Worm (Caenorhabditis elegans) whole organism, mixed stage, embryonic: ENCODE results near the gene Y49A3A.3.

Experiments
- M03D4.4 ChIP-seq: sonication (generic microtip); optimal IDR thresholded peaks from 2 replicates; lab custom pipeline; 2017; ENCODE audit warnings: mild to moderate bottlenecking, missing genetic modification characterization, missing compliant biosample characterization
- bed-3 ChIP-seq: fragments of 200-800 bp; sonication (Bioruptor generic); optimal IDR thresholded peaks from 3 replicates; lab custom pipeline; 2018; ENCODE audit warnings: mild to moderate bottlenecking, missing genetic modification characterization, moderate library complexity, missing compliant biosample characterization
- blmp-1 ChIP-seq: fragments of 150-350 bp; optimal IDR thresholded peaks from 2 replicates; lab custom pipeline; 2014; ENCODE audit warnings: missing biosample characterization, missing genetic modification characterization
- ceh-39 ChIP-seq: fragments of 150-350 bp; optimal IDR thresholded peaks from 2 replicates; lab custom pipeline; 2014; ENCODE audit warnings: missing biosample characterization, missing genetic modification characterization
- ceh-43 ChIP-seq: fragments of 200-800 bp; sonication (Bioruptor generic); optimal IDR thresholded peaks from 2 replicates; lab custom pipeline; 2018; ENCODE audit warnings: mild to moderate bottlenecking, missing genetic modification characterization, moderate library complexity, missing compliant biosample characterization
- ceh-83 ChIP-seq: fragments of 200-800 bp; sonication (Bioruptor generic); optimal IDR thresholded peaks from 2 replicates; lab custom pipeline; 2018; ENCODE audit warnings: mild to moderate bottlenecking, missing genetic modification characterization, missing compliant biosample characterization
- ces-1 ChIP-seq: fragments of 150-350 bp; optimal IDR thresholded peaks from 2 replicates; lab custom pipeline; 2014; ENCODE audit warnings: missing biosample characterization, missing genetic modification reagents, missing genetic modification characterization
- elt-1 ChIP-seq: sonication (generic microtip); optimal IDR thresholded peaks from 2 replicates; lab custom pipeline; 2017; ENCODE audit warnings: missing genetic modification characterization, mild to moderate bottlenecking, missing compliant biosample characterization, antibody characterized with exemption, moderate library complexity, borderline replicate concordance; ENCODE audit not compliant: insufficient read depth
- elt-3 ChIP-seq: fragments of 150-350 bp; optimal IDR thresholded peaks from 2 replicates; lab custom pipeline; 2014; ENCODE audit warnings: missing biosample characterization, missing genetic modification characterization
- flh-1 ChIP-seq: fragments of 200-800 bp; sonication (Bioruptor generic); optimal IDR thresholded peaks from 2 replicates; lab custom pipeline; 2018; ENCODE audit warnings: mild to moderate bottlenecking, missing genetic modification characterization, moderate library complexity, missing compliant biosample characterization
- hlh-1 ChIP-seq: fragments of 150-350 bp; optimal IDR thresholded peaks from 2 replicates; lab custom pipeline; 2014; ENCODE audit warnings: missing biosample characterization, missing genetic modification reagents, missing genetic modification characterization
- lin-13 ChIP-seq: fragments of 150-350 bp; optimal IDR thresholded peaks from 2 replicates; lab custom pipeline; 2014; ENCODE audit warnings: missing biosample characterization, missing genetic modification characterization
- lin-32 ChIP-seq: fragments of 200-800 bp; sonication (Bioruptor generic); optimal IDR thresholded peaks from 2 replicates; lab custom pipeline; 2018; ENCODE audit warnings: mild to moderate bottlenecking, missing genetic modification characterization, missing compliant biosample characterization
- lsy-2 ChIP-seq: fragments of 150-350 bp; optimal IDR thresholded peaks from 2 replicates; lab custom pipeline; 2014; ENCODE audit warnings: missing biosample characterization, missing genetic modification characterization
- mab-5 ChIP-seq: fragments of 150-350 bp; optimal IDR thresholded peaks from 2 replicates; lab custom pipeline; 2014; ENCODE audit warnings: missing biosample characterization, missing genetic modification characterization
- mep-1 ChIP-seq: fragments of 150-350 bp; optimal IDR thresholded peaks from 2 replicates; lab custom pipeline; 2017; ENCODE audit warnings: missing biosample characterization, missing genetic modification reagents, missing genetic modification characterization, inconsistent platforms
- mls-2 ChIP-seq: sonication (generic microtip); optimal IDR thresholded peaks from 2 replicates; lab custom pipeline; 2016; ENCODE audit warnings: mild to moderate bottlenecking, missing genetic modification characterization, moderate library complexity, missing compliant biosample characterization
- nhr-12 ChIP-seq: fragments of 150-350 bp; optimal IDR thresholded peaks from 2 replicates; lab custom pipeline; 2014; ENCODE audit warnings: missing biosample characterization, missing genetic modification characterization
- nhr-237 ChIP-seq: fragments of 150-350 bp; optimal IDR thresholded peaks from 2 replicates; lab custom pipeline; 2014; ENCODE audit warnings: missing biosample characterization, missing genetic modification characterization
- nhr-28 ChIP-seq: fragments of 150-350 bp; optimal IDR thresholded peaks from 2 replicates; lab custom pipeline; 2014; ENCODE audit warnings: missing biosample characterization, missing genetic modification characterization
- nhr-76 ChIP-seq: sonication (generic microtip); optimal IDR thresholded peaks from 2 replicates; lab custom pipeline; 2017; ENCODE audit warnings: missing biosample characterization, missing genetic modification characterization
- pha-4 ChIP-seq: fragments of 150-350 bp; optimal IDR thresholded peaks from 2 replicates; lab custom pipeline; 2018; ENCODE audit warnings: missing biosample characterization, missing genetic modification reagents, missing genetic modification characterization
- sem-2 ChIP-seq: fragments of 200-800 bp; sonication (Bioruptor generic); optimal IDR thresholded peaks from 2 replicates; lab custom pipeline; 2018; ENCODE audit warnings: mild to moderate bottlenecking, missing genetic modification characterization, missing compliant biosample characterization
- snpc-4 ChIP-seq: fragments of 150-350 bp; optimal IDR thresholded peaks from 2 replicates; lab custom pipeline; 2014; ENCODE audit warnings: missing biosample characterization, missing genetic modification characterization
- sptf-1 ChIP-seq: sonication (generic microtip); optimal IDR thresholded peaks from 2 replicates; lab custom pipeline; 2017; ENCODE audit warnings: mild to moderate bottlenecking, missing genetic modification characterization, moderate library complexity, missing compliant biosample characterization
- tbx-8 ChIP-seq: fragments of 200-800 bp; sonication (Bioruptor generic); optimal IDR thresholded peaks from 2 replicates; lab custom pipeline; 2018; ENCODE audit warnings: mild to moderate bottlenecking, missing genetic modification characterization, moderate library complexity, missing compliant biosample characterization
- unc-120 ChIP-seq: sonication (generic microtip); optimal IDR thresholded peaks from 2 replicates; lab custom pipeline; 2017; ENCODE audit warnings: missing genetic modification characterization, missing compliant biosample characterization; ENCODE audit not compliant: poor library complexity, severe bottlenecking
- unc-39 ChIP-seq: fragments of 150-350 bp; optimal IDR thresholded peaks from 2 replicates; lab custom pipeline; 2014; ENCODE audit warnings: missing biosample characterization, missing genetic modification characterization
- unc-62 ChIP-seq: fragments of 150-350 bp; optimal IDR thresholded peaks from 2 replicates; lab custom pipeline; 2014; ENCODE audit warnings: missing biosample characterization, missing genetic modification reagents, missing genetic modification characterization
- zip-8 ChIP-seq: fragments of 150-350 bp; optimal IDR thresholded peaks from 2 replicates; lab custom pipeline; 2014; ENCODE audit warnings: missing biosample characterization, missing genetic modification characterization
- ztf-11 ChIP-seq: fragments of 150-350 bp; optimal IDR thresholded peaks from 2 replicates; lab custom pipeline; 2014; ENCODE audit warnings: missing biosample characterization, missing genetic modification characterization

Y49A3A.3 gene

DNA sequence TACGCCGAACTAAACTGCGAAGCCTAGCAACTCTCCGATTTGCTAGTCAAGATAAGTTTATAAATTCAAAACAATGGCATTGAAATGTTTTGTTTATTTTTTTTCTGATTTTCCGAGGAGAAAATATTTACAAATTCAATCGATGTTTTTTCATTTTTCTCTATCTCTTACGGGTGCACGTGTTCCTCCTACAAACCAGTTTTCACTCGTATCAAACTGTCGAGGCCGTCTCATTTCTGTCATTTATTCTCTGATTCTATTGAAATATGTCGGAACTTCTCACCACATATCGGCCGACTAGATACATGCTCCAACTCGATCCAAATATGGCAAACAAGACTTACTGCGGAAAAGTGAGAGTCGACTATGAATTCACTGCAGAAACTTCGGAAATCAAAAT, 22.7 kb upstream of the Y49A3A.3 start, which contains the start of gene F47B8.8:
TSS of gene F47B8.8 (plus strand) at position 257 of the 400 bp plus-strand sequence.
- TF ChIP-seq nhr-12 (tag; lab: Kevin White, UChicago) (no peak), mep-1 (no peak), ceh-43 (GFP tag; lab: Kevin White, UChicago) (no peak), mls-2 (tag; lab: Kevin White, UChicago) (no peak), elt-1 (tag; lab: Kevin White, UChicago) (no peak), snpc-4 (tag; lab: Kevin White, UChicago) (no peak), nhr-28 (tag; lab: Kevin White, UChicago) (no peak), bed-3 (GFP tag; lab: Kevin White, UChicago) (no peak), flh-1 (GFP tag; lab: Kevin White, UChicago) (no peak), blmp-1 (tag; lab: Kevin White, UChicago) (no peak), nhr-76 (tag; lab: Kevin White, UChicago) (no peak), unc-120 (tag; lab: Kevin White, UChicago) (no peak), mab-5 (tag; lab: Kevin White, UChicago) (no peak), unc-62 (no peak), ceh-39 (tag; lab: Kevin White, UChicago) (no peak), sptf-1 (tag; lab: Kevin White, UChicago) (no peak), lsy-2 (tag; lab: Kevin White, UChicago) (no peak), ceh-83 (no peak), elt-3 (no peak)

- TF ChIP-seq nhr-28 (tag; lab: Kevin White, UChicago) (no peak), unc-39 (tag; lab: Kevin White, UChicago) (no peak), nhr-76 (tag; lab: Kevin White, UChicago) (no peak), nhr-12 (tag; lab: Kevin White, UChicago) (no peak), tbx-8 (GFP tag; lab: Kevin White, UChicago) (no peak), sem-2 (no peak), lin-13 (tag; lab: Kevin White, UChicago) (no peak)
Observed at ce11 chrV:14333116-14333515, 21.1 kb upstream of the Y49A3A.3 start, which contains the start of gene srm-4. Gene srm-4, plus strand, starts transcription at chrV:14333416.

DNA sequence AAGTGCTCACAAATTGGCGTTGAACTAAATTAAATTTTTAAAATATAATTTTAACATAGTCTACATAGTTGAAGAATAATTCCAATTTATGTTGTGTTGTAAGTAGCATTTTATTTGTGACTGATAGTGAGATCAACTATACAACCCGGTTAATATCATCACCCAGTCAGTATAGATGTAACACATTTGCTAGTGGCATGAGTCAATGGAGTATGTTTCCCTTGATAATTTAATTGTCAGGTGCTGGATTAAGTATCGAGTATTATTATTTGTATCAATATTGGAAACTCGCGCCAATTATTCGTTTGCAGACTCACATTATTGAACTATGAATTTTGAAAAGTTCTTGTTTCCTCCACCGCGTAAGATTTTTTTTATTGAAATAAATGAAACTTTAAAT, 19.3 kb upstream of the Y49A3A.3 start, which contains the start of gene srm-5:
TSS of gene srm-5 (plus strand) at position 301 of the 400 bp plus-strand sequence.
- TF ChIP-seq elt-1 (tag; lab: Kevin White, UChicago) (no peak), nhr-237 (no peak), tbx-8 (GFP tag; lab: Kevin White, UChicago) (no peak), lsy-2 (tag; lab: Kevin White, UChicago) (no peak), zip-8 (no peak), ceh-83 (no peak), hlh-1 (tag; lab: Kevin White, UChicago) (no peak), mep-1 (no peak), elt-3 (no peak), nhr-76 (tag; lab: Kevin White, UChicago) (no peak), ztf-11 (tag; lab: Kevin White, UChicago) (no peak), lin-32 (no peak), lin-13 (tag; lab: Kevin White, UChicago) (no peak), ces-1 (GFP tag; lab: Kevin White, UChicago) (no peak), ceh-43 (GFP tag; lab: Kevin White, UChicago) (no peak), mab-5 (tag; lab: Kevin White, UChicago) (no peak), bed-3 (GFP tag; lab: Kevin White, UChicago) (no peak), sem-2 (no peak), mls-2 (tag; lab: Kevin White, UChicago) (no peak)

- TF ChIP-seq nhr-76 (tag; lab: Kevin White, UChicago) (no peak), tbx-8 (GFP tag; lab: Kevin White, UChicago) (no peak), nhr-237 (no peak), unc-62 (no peak), nhr-28 (tag; lab: Kevin White, UChicago) (no peak), pha-4 (no peak)
Observed at ce11 chrV:14336655-14337054, 17.6 kb upstream of the Y49A3A.3 start, which contains the start of gene srm-6. Gene srm-6, plus strand, starts transcription at chrV:14336955.

DNA sequence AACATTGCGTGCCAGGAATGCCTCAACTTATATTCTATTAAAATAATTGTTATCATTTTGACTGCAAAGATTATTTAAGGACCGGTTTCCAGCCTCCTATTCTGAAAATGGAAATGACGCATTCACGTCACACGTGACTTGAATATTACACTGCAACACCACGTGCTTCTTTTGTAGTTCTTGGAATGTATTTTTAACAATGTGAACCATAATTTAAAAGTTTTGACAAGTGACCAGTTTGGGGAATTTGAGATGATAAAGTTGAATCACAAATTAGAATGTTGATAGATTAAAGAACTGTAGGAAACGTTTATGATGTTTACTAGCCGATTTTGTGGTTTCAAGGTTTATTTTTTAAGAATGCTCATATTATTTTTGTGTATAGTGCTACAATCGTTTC, 12.5 kb upstream of the Y49A3A.3 start, which contains the start of gene F47B8.10:
TSS of gene F47B8.10 (plus strand) at position 301 of the 400 bp plus-strand sequence.
- TF ChIP-seq M03D4.4 (tag; lab: Kevin White, UChicago) (no peak), nhr-12 (tag; lab: Kevin White, UChicago) (no peak), elt-3 (no peak), mls-2 (tag; lab: Kevin White, UChicago) (no peak), ces-1 (GFP tag; lab: Kevin White, UChicago) (no peak), mab-5 (tag; lab: Kevin White, UChicago) (no peak), unc-62 (no peak), sptf-1 (tag; lab: Kevin White, UChicago) (no peak)
